Fruit fly (Drosophila melanogaster): Measurements from ENCODE around the gene Ets21C.

The Ets21C gene

DNA sequence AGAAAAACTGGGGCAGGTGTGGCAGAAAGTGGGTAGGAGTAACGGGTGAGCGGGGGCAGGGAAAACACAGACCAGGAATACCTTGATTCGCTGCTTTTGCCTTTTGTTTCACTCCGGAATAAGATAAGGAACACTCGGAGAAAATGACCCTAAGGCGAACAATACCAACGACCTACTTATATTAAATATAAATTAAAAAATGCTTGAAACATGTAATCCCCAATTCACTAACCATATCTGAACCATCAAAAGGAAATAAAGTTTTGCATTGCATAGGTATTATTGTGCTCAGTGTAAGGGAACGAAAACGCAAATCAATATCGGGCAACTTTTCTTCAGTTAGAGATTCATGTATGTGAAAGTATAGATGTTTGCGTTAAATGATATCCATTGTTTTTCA, 40.7 kb downstream of the Ets21C start (continued):
- TF ChIP-seq Eip74EF (GFP tag; optimal IDR thresholded peaks at IDR 0.05) = peak in 1 of 2 experiments; percentile 43
- TF ChIP-seq CG32532 (GFP tag; IDR thresholded peaks at IDR 0.05) = peak; percentile 11; the same call in 1 of the 2 replicates
- TF ChIP-seq z (GFP tag; IDR thresholded peaks at IDR 0.05) = no peak
- TF ChIP-seq CG3163 (GFP tag; optimal IDR thresholded peaks at IDR 0.05) = no peak
- TF ChIP-seq Hmr (GFP tag; optimal IDR thresholded peaks at IDR 0.05) = peak; percentile 54
- no peak for TF ChIP-seq CG15011 (GFP tag; optimal IDR thresholded peaks at IDR 0.05)
- no peak for TF ChIP-seq nerfin-2 (GFP tag; IDR thresholded peaks at IDR 0.05; ENCODE audit: partially characterized antibody)
- no peak for TF ChIP-seq CkIIα-i1 (GFP tag; IDR thresholded peaks at IDR 0.05)
- TF ChIP-seq org-1 (GFP tag; optimal IDR thresholded peaks at IDR 0.05) = peak; percentile 52
- peak; percentile 61; the same call in 2 of the 3 replicates for TF ChIP-seq ken (GFP tag; IDR thresholded peaks at IDR 0.05)
- no peak for TF ChIP-seq BEAF-32 (GFP tag; optimal IDR thresholded peaks at IDR 0.05)
- peak; percentile 24 for TF ChIP-seq CG8359 (GFP tag; optimal IDR thresholded peaks at IDR 0.05; ENCODE audit: borderline replicate concordance)
- TF ChIP-seq CG3065 (GFP tag; optimal IDR thresholded peaks at IDR 0.05) = no peak
- TF ChIP-seq CG3281 (GFP tag; optimal IDR thresholded peaks at IDR 0.05) = no peak
- peak; percentile 48 for TF ChIP-seq gsb-n (tag; optimal IDR thresholded peaks at IDR 0.05)
- TF ChIP-seq ewg (GFP tag; optimal IDR thresholded peaks at IDR 0.05) = peak; percentile 46
- TF ChIP-seq ssp (GFP tag; IDR thresholded peaks at IDR 0.05) = peak; percentile 54
- peak; percentile 28 for TF ChIP-seq corto (GFP tag; optimal IDR thresholded peaks at IDR 0.05)
- TF ChIP-seq CG4707 (GFP tag; optimal IDR thresholded peaks at IDR 0.05) = peak; percentile 40
- TF ChIP-seq CG18599 (GFP tag; optimal IDR thresholded peaks at IDR 0.05) = peak; percentile 29
- TF ChIP-seq CG12659 (GFP tag; optimal IDR thresholded peaks at IDR 0.05) = peak; percentile 53
- peak; percentile 63 for TF ChIP-seq tio (GFP tag; optimal IDR thresholded peaks at IDR 0.05)
- TF ChIP-seq Gug (GFP tag; IDR thresholded peaks at IDR 0.05) = 0 out of 4 replicates have a peak, but pooled peaks have one; percentile 11
- TF ChIP-seq CG11247 (GFP tag; IDR thresholded peaks at IDR 0.05) = peak; percentile 54
- peak in 1 of 2 experiments; percentile 8 for TF ChIP-seq Hr78 (GFP tag; optimal IDR thresholded peaks at IDR 0.05)
- no peak for TF ChIP-seq CG8290 (GFP tag; optimal IDR thresholded peaks at IDR 0.05)
- peak in 1 of 2 experiments; percentile 6 for TF ChIP-seq CG8290 (tag; optimal IDR thresholded peaks at IDR 0.05)
- no peak for TF ChIP-seq dati (GFP tag; IDR thresholded peaks at IDR 0.05)
- TF ChIP-seq Blimp-1 (GFP tag; optimal IDR thresholded peaks at IDR 0.05) = peak; percentile 61
- peak; percentile 71 for TF ChIP-seq CG2875 (GFP tag; optimal IDR thresholded peaks at IDR 0.05)
- peak; percentile 54 for TF ChIP-seq D19A (tag; optimal IDR thresholded peaks at IDR 0.05)
- no peak for TF ChIP-seq CG14860 (GFP tag; IDR thresholded peaks at IDR 0.05; ENCODE audit: partially characterized antibody)
- TF ChIP-seq CG2202 (tag; optimal IDR thresholded peaks at IDR 0.05) = peak; percentile 45
- no peak for TF ChIP-seq her (GFP tag; optimal IDR thresholded peaks at IDR 0.05)
- TF ChIP-seq CG12942 (GFP tag; optimal IDR thresholded peaks at IDR 0.05) = peak; percentile 15
- no peak for TF ChIP-seq CG17186 (GFP tag; optimal IDR thresholded peaks at IDR 0.05)
- peak; percentile 63 for TF ChIP-seq CG2120 (GFP tag; optimal IDR thresholded peaks at IDR 0.05)
- no peak for TF ChIP-seq CG4282 (GFP tag; optimal IDR thresholded peaks at IDR 0.05)
- TF ChIP-seq lilli (GFP tag; optimal IDR thresholded peaks at IDR 0.05) = peak; percentile 63
- TF ChIP-seq hb (GFP tag; IDR thresholded peaks at IDR 0.05; ENCODE audit: partially characterized antibody) = no peak
- TF ChIP-seq dmrt99B (tag; optimal IDR thresholded peaks at IDR 0.05) = peak; percentile 77
- TF ChIP-seq CG1233 (GFP tag; optimal IDR thresholded peaks at IDR 0.05) = no peak
- peak; percentile 16 for TF ChIP-seq HHEX (GFP tag; optimal IDR thresholded peaks at IDR 0.05)
- peak; percentile 14 for TF ChIP-seq maf-S (GFP tag; optimal IDR thresholded peaks at IDR 0.05)
- peak; percentile 61 for TF ChIP-seq CG8924 (tag; optimal IDR thresholded peaks at IDR 0.05)
- peak; percentile 58 for TF ChIP-seq esg (GFP tag; conservative IDR thresholded peaks at IDR 0.05)
- no peak for TF ChIP-seq chinmo (GFP tag; IDR thresholded peaks at IDR 0.05; ENCODE audit: partially characterized antibody)
- TF ChIP-seq CG14014 (GFP tag; IDR thresholded peaks at IDR 0.05) = peak; percentile 44; the same call in 1 of the 2 replicates
- 0 out of 2 replicates have a peak, but pooled peaks have one; percentile 20 for TF ChIP-seq Ada2b (GFP tag; IDR thresholded peaks at IDR 0.05)

Measured in whole organism, embryonic.